Worm (Caenorhabditis elegans): ENCODE results near the gene cdk-4.

The cdk-4 gene

ce11 chrX:13469047-13469633 is 49.6 kb downstream of the cdk-4 start, which contains the start of gene col-184:
Gene col-184 (plus strand): TSS chrX:13469455.
- no peak for TF ChIP-seq dve-1 (tag; optimal IDR thresholded peaks at IDR 0.05)
- no peak for TF ChIP-seq dmd-4 (tag; optimal IDR thresholded peaks at IDR 0.05; ENCODE audit: borderline replicate concordance)
- TF ChIP-seq ceh-31 (tag; optimal IDR thresholded peaks at IDR 0.05), result no peak
- no peak for TF ChIP-seq F13H6.1 (tag; optimal IDR thresholded peaks at IDR 0.05)
- no peak for TF ChIP-seq hlh-15 (tag; optimal IDR thresholded peaks at IDR 0.05)
- TF ChIP-seq ceh-45 (GFP tag; IDR thresholded peaks at IDR 0.05), result no peak
- no peak for TF ChIP-seq unc-55 (GFP tag; optimal IDR thresholded peaks at IDR 0.05)
- TF ChIP-seq unc-86 (tag; optimal IDR thresholded peaks at IDR 0.05), result no peak
- TF ChIP-seq ceh-30 (tag; optimal IDR thresholded peaks at IDR 0.05), result no peak
- no peak for TF ChIP-seq pag-3 (tag; optimal IDR thresholded peaks at IDR 0.05; ENCODE audit: borderline replicate concordance)
- TF ChIP-seq mec-3 (tag; optimal IDR thresholded peaks at IDR 0.05; ENCODE audit: borderline replicate concordance), result no peak
- TF ChIP-seq ahr-1 (tag; optimal IDR thresholded peaks at IDR 0.05), result no peak
- TF ChIP-seq hlh-13 (GFP tag; optimal IDR thresholded peaks at IDR 0.05), result no peak
- TF ChIP-seq ceh-19 (GFP tag; optimal IDR thresholded peaks at IDR 0.05), result no peak
- TF ChIP-seq ref-2 (tag; optimal IDR thresholded peaks at IDR 0.05), result no peak
- no peak for TF ChIP-seq hlh-30 (tag; optimal IDR thresholded peaks at IDR 0.05; ENCODE audit: insufficient read depth)
- TF ChIP-seq ceh-18 (tag; optimal IDR thresholded peaks at IDR 0.05), result no peak
- no peak for TF ChIP-seq sox-2 (GFP tag; IDR thresholded peaks at IDR 0.05)
- no peak for TF ChIP-seq tbx-2 (tag; optimal IDR thresholded peaks at IDR 0.05)

ce11 chrX:13466926-13467866 is 51.5 kb downstream of the cdk-4 start, which contains the start of gene col-183:
Gene col-183 (minus strand): TSS chrX:13467764.
- TF ChIP-seq pros-1 (tag; optimal IDR thresholded peaks at IDR 0.05) (no peak), elt-4 (tag; optimal IDR thresholded peaks at IDR 0.05) (peak; percentile 71), hlh-8 (tag; optimal IDR thresholded peaks at IDR 0.05) (no peak), fkh-10 (GFP tag; optimal IDR thresholded peaks at IDR 0.05) (no peak), F13H6.1 (tag; optimal IDR thresholded peaks at IDR 0.05) (no peak), ceh-2 (tag; optimal IDR thresholded peaks at IDR 0.05) (no peak), ceh-9 (tag; optimal IDR thresholded peaks at IDR 0.05) (peak; percentile 33)

Data from whole organism, late embryonic.